Worm (Caenorhabditis elegans): ENCODE results near the gene F59C12.3.

Gene F59C12.3

ce11 chrX:16619158-16619557 is 9.8 kb upstream of the F59C12.3 start (continued):
- TF ChIP-seq ceh-62 (tag; optimal IDR thresholded peaks at IDR 0.05) (no peak), nhr-10 (tag; optimal IDR thresholded peaks at IDR 0.05) (no peak), lir-3 (tag; optimal IDR thresholded peaks at IDR 0.05) (peak; percentile 45), zip-2 (tag; optimal IDR thresholded peaks at IDR 0.05) (no peak), lin-1 (GFP tag; IDR thresholded peaks at IDR 0.05) (no peak), zfp-2 (tag; optimal IDR thresholded peaks at IDR 0.05) (no peak), tra-1 (GFP tag; IDR thresholded peaks at IDR 0.05) (peak; percentile 71), attf-4 (tag; optimal IDR thresholded peaks at IDR 0.05) (no peak), rbr-2 (tag; optimal IDR thresholded peaks at IDR 0.05) (no peak), pha-4 (GFP tag; IDR thresholded peaks at IDR 0.05) (peak; percentile 81), pha-4 (tag; optimal IDR thresholded peaks at IDR 0.05) (no peak), fos-1 (tag; optimal IDR thresholded peaks at IDR 0.05) (no peak), duxl-1 (tag; optimal IDR thresholded peaks at IDR 0.05; ENCODE audit: poor library complexity) (peak; percentile 83), ceh-28 (tag; optimal IDR thresholded peaks at IDR 0.05) (no peak), nhr-76 (tag; optimal IDR thresholded peaks at IDR 0.05) (no peak), hmg-1.1 (GFP tag; IDR thresholded peaks at IDR 0.05) (0 out of 2 replicates have a peak, but pooled peaks have one; percentile 23), vab-7 (GFP tag; IDR thresholded peaks at IDR 0.05) (peak; percentile 69), nhr-111 (GFP tag; optimal IDR thresholded peaks at IDR 0.05) (no peak), Y48G9A.11 (GFP tag; IDR thresholded peaks at IDR 0.05) (peak; percentile 55), zip-11 (GFP tag; IDR thresholded peaks at IDR 0.05) (no peak), dmd-8 (GFP tag; IDR thresholded peaks at IDR 0.05) (peak; percentile 75; the same call in 1 of the 2 replicates), nhr-48 (tag; optimal IDR thresholded peaks at IDR 0.05) (peak; percentile 51), ama-1 (optimal IDR thresholded peaks at IDR 0.05) (no peak), pqm-1 (tag; optimal IDR thresholded peaks at IDR 0.05) (no peak), dpl-1 (GFP tag; optimal IDR thresholded peaks at IDR 0.05) (no peak), unc-130 (GFP tag; optimal IDR thresholded peaks at IDR 0.05) (peak; percentile 54), D1046.2 (GFP tag; IDR thresholded peaks at IDR 0.05) (no peak), snpc-1.2 (GFP tag; IDR thresholded peaks at IDR 0.05) (peak; percentile 83), jun-1 (tag; optimal IDR thresholded peaks at IDR 0.05) (no peak), gei-8 (GFP tag; optimal IDR thresholded peaks at IDR 0.05) (peak; percentile 30), F37D6.2 (tag; optimal IDR thresholded peaks at IDR 0.05) (no peak), lsy-2 (tag; optimal IDR thresholded peaks at IDR 0.05) (no peak), spr-1 (tag; optimal IDR thresholded peaks at IDR 0.05) (peak; percentile 15), arid-1 (GFP tag; conservative IDR thresholded peaks at IDR 0.05) (peak; percentile 67; the same call in 1 of the 2 replicates), nhr-102 (tag; optimal IDR thresholded peaks at IDR 0.05) (peak; percentile 32), lin-15B (tag; optimal IDR thresholded peaks at IDR 0.05) (no peak), aly-2 (tag; optimal IDR thresholded peaks at IDR 0.05) (no peak)

ce11 chrX:16618727-16619126 is 9.4 kb upstream of the F59C12.3 start:
- no peak for TF ChIP-seq daf-12 (tag; optimal IDR thresholded peaks at IDR 0.05)
- TF ChIP-seq gei-8 (GFP tag; optimal IDR thresholded peaks at IDR 0.05) = no peak
- TF ChIP-seq nhr-11 (tag; optimal IDR thresholded peaks at IDR 0.05) = no peak

- TF ChIP-seq madf-9 (GFP tag; conservative IDR thresholded peaks at IDR 0.05) = peak; percentile 32; the same call in 1 of the 2 replicates
- no peak for TF ChIP-seq unc-62 (GFP tag; optimal IDR thresholded peaks at IDR 0.05 in 1 of 2)
- no peak for TF ChIP-seq unc-62 (tag; optimal IDR thresholded peaks at IDR 0.05)
- no peak for TF ChIP-seq snpc-4 (tag; optimal IDR thresholded peaks at IDR 0.05)
- TF ChIP-seq ceh-62 (tag; optimal IDR thresholded peaks at IDR 0.05) = no peak
- TF ChIP-seq vab-7 (GFP tag; IDR thresholded peaks at IDR 0.05) = peak; percentile 41; the same call in 1 of the 2 replicates
- peak; percentile 70 for TF ChIP-seq lim-7 (GFP tag; IDR thresholded peaks at IDR 0.05)
- TF ChIP-seq tag-97 (GFP tag; IDR thresholded peaks at IDR 0.05) = no peak
- no peak for TF ChIP-seq sdz-12 (GFP tag; optimal IDR thresholded peaks at IDR 0.05)
- 0 out of 2 replicates have a peak, but pooled peaks have one; percentile 12 for TF ChIP-seq arid-1 (GFP tag; conservative IDR thresholded peaks at IDR 0.05)
- TF ChIP-seq ceh-32 (tag; optimal IDR thresholded peaks at IDR 0.05; ENCODE audit: poor library complexity) = no peak
- peak; percentile 45 for TF ChIP-seq mes-2 (tag; optimal IDR thresholded peaks at IDR 0.05; ENCODE audit: poor library complexity, severe bottlenecking)
- TF ChIP-seq snpc-1.2 (GFP tag; IDR thresholded peaks at IDR 0.05) = no peak; the same call in 1 of the 2 replicates
- no peak for TF ChIP-seq lin-39 (tag; optimal IDR thresholded peaks at IDR 0.05)
- TF ChIP-seq zfp-3 (GFP tag; conservative IDR thresholded peaks at IDR 0.05) = no peak
- no peak for TF ChIP-seq ctbp-1 (GFP tag; IDR thresholded peaks at IDR 0.05)
- TF ChIP-seq Y5F2A.4 (GFP tag; optimal IDR thresholded peaks at IDR 0.05) = no peak
Observed at ce11 chrX:16618129-16618525, 8.8 kb upstream of the F59C12.3 start.
